Worm (Caenorhabditis elegans): ENCODE data around the gene H12D21.6.
A peak's percentile ranks its signal among the peaks of the same experiment; 100 is the strongest.

The H12D21.6 gene

DNA sequence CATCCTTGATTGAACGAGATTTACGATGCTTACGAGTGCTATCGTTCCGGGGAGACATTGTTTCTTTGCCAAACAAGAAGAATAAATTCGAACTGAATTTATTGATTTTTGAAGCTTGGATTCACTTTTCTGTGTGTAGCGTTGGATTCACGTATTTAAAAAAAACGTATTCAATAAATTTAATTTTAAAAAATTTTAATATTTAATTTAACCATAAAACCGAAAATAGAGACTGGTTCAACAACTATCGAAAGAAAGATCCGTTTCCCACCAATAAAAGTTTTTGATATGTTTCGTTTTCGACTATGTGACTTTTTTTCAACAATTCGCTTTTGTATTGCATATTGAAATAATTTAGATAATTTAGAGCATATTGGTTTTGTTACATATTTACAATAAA is 22.3 kb downstream of the H12D21.6 start, which contains the start of gene ZC412.5:
Gene ZC412.5 (minus strand): TSS at position 101 of the 400 bp plus-strand sequence.
- TF ChIP-seq cnd-1 (tag; optimal IDR thresholded peaks at IDR 0.05), result no peak
- no peak for TF ChIP-seq zip-8 (tag; optimal IDR thresholded peaks at IDR 0.05)
- TF ChIP-seq mep-1 (tag; optimal IDR thresholded peaks at IDR 0.05), result no peak
- no peak for TF ChIP-seq mls-2 (tag; optimal IDR thresholded peaks at IDR 0.05)
- TF ChIP-seq flh-1 (GFP tag; optimal IDR thresholded peaks at IDR 0.05), result no peak
- TF ChIP-seq unc-39 (tag; optimal IDR thresholded peaks at IDR 0.05), result no peak
- TF ChIP-seq elt-1 (tag; optimal IDR thresholded peaks at IDR 0.05; ENCODE audit: borderline replicate concordance, insufficient read depth), result no peak
- TF ChIP-seq sptf-1 (tag; optimal IDR thresholded peaks at IDR 0.05), result no peak
- no peak for TF ChIP-seq ces-1 (GFP tag; optimal IDR thresholded peaks at IDR 0.05)
- no peak for TF ChIP-seq sem-2 (GFP tag; optimal IDR thresholded peaks at IDR 0.05)
- no peak for TF ChIP-seq hlh-1 (tag; optimal IDR thresholded peaks at IDR 0.05)
- TF ChIP-seq nhr-76 (tag; optimal IDR thresholded peaks at IDR 0.05), result no peak
- TF ChIP-seq nhr-12 (tag; optimal IDR thresholded peaks at IDR 0.05), result no peak
- TF ChIP-seq nhr-28 (tag; optimal IDR thresholded peaks at IDR 0.05), result no peak
- TF ChIP-seq ztf-11 (tag; optimal IDR thresholded peaks at IDR 0.05), result no peak
- TF ChIP-seq blmp-1 (tag; optimal IDR thresholded peaks at IDR 0.05), result no peak
- no peak for TF ChIP-seq lsy-2 (tag; optimal IDR thresholded peaks at IDR 0.05)
- TF ChIP-seq ceh-39 (tag; optimal IDR thresholded peaks at IDR 0.05), result no peak
- no peak for TF ChIP-seq ceh-83 (GFP tag; optimal IDR thresholded peaks at IDR 0.05)

DNA sequence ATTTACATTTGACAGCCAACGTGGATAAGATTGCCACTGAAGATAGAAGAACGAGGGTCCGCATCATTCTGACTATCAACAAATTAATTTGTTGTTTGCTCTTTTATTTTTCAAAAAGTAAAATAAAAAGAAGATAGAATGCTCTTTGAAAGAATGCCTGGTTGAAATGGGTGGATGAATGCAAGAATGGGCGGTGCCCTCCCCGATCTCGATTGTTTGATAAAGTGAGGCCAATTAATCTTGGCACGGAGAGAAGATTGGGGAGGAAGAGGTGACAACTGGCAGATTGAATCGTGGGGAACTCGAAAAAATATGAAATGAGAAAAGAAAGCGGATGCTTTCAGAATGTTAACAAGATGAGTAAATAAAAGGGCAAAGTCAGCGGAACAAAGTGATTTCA is 26.3 kb downstream of the H12D21.6 start, which contains the start of gene ZC412.3:
Gene ZC412.3 (minus strand): TSS at position 183 of the 400 bp plus-strand sequence.
- TF ChIP-seq flh-1 (GFP tag; optimal IDR thresholded peaks at IDR 0.05) (no peak), nhr-2 (tag; optimal IDR thresholded peaks at IDR 0.05) (no peak), unc-120 (tag; optimal IDR thresholded peaks at IDR 0.05; ENCODE audit: poor library complexity, severe bottlenecking) (peak; percentile 63), cnd-1 (tag; optimal IDR thresholded peaks at IDR 0.05) (no peak), ham-2 (GFP tag; optimal IDR thresholded peaks at IDR 0.05) (no peak), mab-5 (tag; optimal IDR thresholded peaks at IDR 0.05) (no peak), tbx-8 (GFP tag; optimal IDR thresholded peaks at IDR 0.05) (no peak), hlh-1 (tag; optimal IDR thresholded peaks at IDR 0.05) (peak; percentile 19), nhr-12 (tag; optimal IDR thresholded peaks at IDR 0.05) (no peak)

DNA sequence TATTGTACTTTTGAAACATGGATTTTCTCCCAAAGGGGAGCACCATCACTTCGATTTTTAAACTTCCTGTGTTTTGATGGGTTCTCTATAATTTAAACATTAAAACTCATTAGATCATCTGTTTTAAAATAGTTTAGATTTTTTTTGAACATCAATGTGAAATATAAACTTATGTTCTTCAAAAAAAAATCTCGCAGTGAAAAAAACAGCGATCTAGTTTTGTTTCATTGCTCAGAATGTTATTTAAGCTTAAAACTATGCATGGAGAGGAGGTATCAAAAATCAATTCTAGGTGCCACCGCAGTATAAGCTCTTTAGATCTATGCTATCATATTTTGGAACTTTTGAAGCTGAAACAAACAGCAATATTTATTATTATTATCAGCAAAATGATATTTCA is 29.4 kb downstream of the H12D21.6 start, which contains the start of gene gcy-14:
Gene gcy-14 (minus strand): TSS at position 101 of the 400 bp plus-strand sequence.
- TF ChIP-seq nhr-76 (tag; optimal IDR thresholded peaks at IDR 0.05) (no peak), sem-2 (GFP tag; optimal IDR thresholded peaks at IDR 0.05) (no peak), blmp-1 (tag; optimal IDR thresholded peaks at IDR 0.05) (no peak), ham-2 (GFP tag; optimal IDR thresholded peaks at IDR 0.05) (no peak), ces-1 (GFP tag; optimal IDR thresholded peaks at IDR 0.05) (no peak)

DNA sequence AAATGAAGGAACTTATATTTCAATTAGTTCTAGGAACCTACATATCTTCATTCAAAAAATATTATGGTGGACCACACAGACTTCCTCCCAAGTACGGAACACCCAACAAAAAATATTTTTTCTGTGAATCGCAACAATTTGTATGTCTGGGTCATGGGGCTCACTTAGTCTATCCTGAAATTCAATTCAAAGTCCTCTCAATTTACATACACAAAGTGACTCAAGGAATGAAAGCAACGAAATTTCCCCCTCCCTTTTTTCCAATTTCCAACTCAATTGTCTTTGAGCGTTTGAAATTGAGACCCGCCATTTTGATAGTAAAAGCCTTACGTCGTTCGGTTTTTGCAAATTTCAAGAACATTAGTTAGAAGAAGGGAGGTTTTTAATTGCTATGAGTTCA is 38.3 kb downstream of the H12D21.6 start:
- peak; percentile 70 for TF ChIP-seq ces-1 (GFP tag; optimal IDR thresholded peaks at IDR 0.05)
- TF ChIP-seq lin-13 (tag; optimal IDR thresholded peaks at IDR 0.05), result no peak
- no peak for TF ChIP-seq elt-3 (tag; optimal IDR thresholded peaks at IDR 0.05)
- TF ChIP-seq nhr-237 (tag; optimal IDR thresholded peaks at IDR 0.05), result no peak
- TF ChIP-seq unc-62 (GFP tag; optimal IDR thresholded peaks at IDR 0.05), result no peak
- no peak for TF ChIP-seq ceh-83 (GFP tag; optimal IDR thresholded peaks at IDR 0.05)
- TF ChIP-seq unc-120 (tag; optimal IDR thresholded peaks at IDR 0.05; ENCODE audit: poor library complexity, severe bottlenecking), result no peak
- TF ChIP-seq elt-1 (tag; optimal IDR thresholded peaks at IDR 0.05; ENCODE audit: borderline replicate concordance, insufficient read depth), result no peak

DNA sequence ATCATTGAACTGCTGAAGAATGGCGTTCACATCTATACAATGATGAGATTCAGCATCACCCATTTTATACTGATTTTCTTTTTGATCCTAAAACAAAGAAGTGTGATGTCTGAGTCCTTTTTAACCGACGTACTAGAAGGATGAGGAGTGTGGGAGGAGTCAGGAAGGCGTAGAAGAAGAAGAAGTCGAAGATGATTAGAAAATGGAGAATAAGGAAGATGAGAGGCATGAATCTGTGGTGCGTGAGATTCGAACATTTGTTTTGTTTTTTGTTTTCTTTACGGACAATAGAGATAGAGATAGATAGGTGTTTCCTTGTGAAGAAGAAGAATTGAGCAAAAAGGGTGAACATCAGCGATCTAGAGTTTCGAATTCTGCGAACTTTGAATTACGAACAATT is 39.1 kb downstream of the H12D21.6 start, which contains the start of gene npr-13:
Gene npr-13 (minus strand): TSS at position 101 of the 400 bp plus-strand sequence.
- TF ChIP-seq ceh-83 (GFP tag; optimal IDR thresholded peaks at IDR 0.05), result no peak
- no peak for TF ChIP-seq nhr-28 (tag; optimal IDR thresholded peaks at IDR 0.05)
- TF ChIP-seq cnd-1 (tag; optimal IDR thresholded peaks at IDR 0.05), result no peak
- TF ChIP-seq M03D4.4 (tag; optimal IDR thresholded peaks at IDR 0.05), result no peak
- no peak for TF ChIP-seq mls-2 (tag; optimal IDR thresholded peaks at IDR 0.05)
- TF ChIP-seq tbx-8 (GFP tag; optimal IDR thresholded peaks at IDR 0.05), result no peak
- TF ChIP-seq nhr-2 (tag; optimal IDR thresholded peaks at IDR 0.05), result no peak
- TF ChIP-seq elt-1 (tag; optimal IDR thresholded peaks at IDR 0.05; ENCODE audit: borderline replicate concordance, insufficient read depth), result no peak
- TF ChIP-seq snpc-4 (tag; optimal IDR thresholded peaks at IDR 0.05), result no peak
- no peak for TF ChIP-seq lin-32 (GFP tag; optimal IDR thresholded peaks at IDR 0.05)
- no peak for TF ChIP-seq nhr-12 (tag; optimal IDR thresholded peaks at IDR 0.05)
- TF ChIP-seq lsy-2 (tag; optimal IDR thresholded peaks at IDR 0.05), result no peak
- no peak for TF ChIP-seq ceh-43 (GFP tag; optimal IDR thresholded peaks at IDR 0.05)
- TF ChIP-seq blmp-1 (tag; optimal IDR thresholded peaks at IDR 0.05), result no peak
- TF ChIP-seq nhr-237 (tag; optimal IDR thresholded peaks at IDR 0.05), result no peak
- no peak for TF ChIP-seq mep-1 (tag; optimal IDR thresholded peaks at IDR 0.05)
